Worm (Caenorhabditis elegans) whole organism, early embryonic: ENCODE data around the gene Y44A6D.3.

Source experiments
- F13C5.2 ChIP-seq: sonication (generic microtip); optimal IDR thresholded peaks from 2 replicates; lab custom pipeline; 2017; ENCODE audit warnings: mild to moderate bottlenecking, missing genetic modification characterization, inconsistent platforms, missing compliant biosample characterization
- ama-1 ChIP-seq: fragments of 150-350 bp; optimal IDR thresholded peaks from 2 replicates; lab custom pipeline; 2014
- ets-7 ChIP-seq: sonication (generic microtip); optimal IDR thresholded peaks from 2 replicates; lab custom pipeline; 2016; ENCODE audit warnings: missing genotype, missing genetic modification characterization, missing compliant biosample characterization
- hmg-4 ChIP-seq: fragments of 200-800 bp; sonication (Bioruptor generic); optimal IDR thresholded peaks from 2 replicates; lab custom pipeline; 2018; ENCODE audit warnings: mild to moderate bottlenecking, missing genetic modification characterization, missing compliant biosample characterization
- hnd-1 ChIP-seq: sonication (generic microtip); optimal IDR thresholded peaks from 2 replicates; lab custom pipeline; 2016; ENCODE audit warnings: missing genetic modification characterization, missing compliant biosample characterization
- tbx-37 ChIP-seq: fragments of 200-800 bp; sonication (Bioruptor generic); conservative IDR thresholded peaks from 2 replicates; pipeline ENCODE4 v1.3.6; 2022; ENCODE audit warnings: missing genetic modification reagents, missing genetic modification characterization, missing compliant biosample characterization

DNA sequence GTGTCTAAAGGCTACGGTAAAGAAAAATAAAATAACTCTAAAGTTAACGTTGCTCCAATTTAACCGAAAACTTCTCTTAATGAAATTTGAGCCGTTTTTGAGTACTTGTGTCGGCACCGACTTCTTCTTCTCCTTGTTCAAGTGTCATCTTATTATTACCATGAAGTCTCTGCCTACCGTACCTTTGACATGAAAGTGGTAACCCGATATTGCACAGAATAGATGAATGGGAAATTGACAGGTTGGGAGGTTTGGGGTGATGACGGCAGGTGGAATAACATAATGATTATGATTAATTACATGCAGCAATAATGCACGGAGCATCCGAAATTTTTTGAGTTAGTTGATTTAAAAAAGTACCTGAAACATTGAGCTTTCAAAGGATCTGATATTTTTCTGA, 45.4 kb downstream of the Y44A6D.3 start:
- TF ChIP-seq ama-1 (lab: Kevin White, UChicago), result no peak
- no peak for TF ChIP-seq tbx-37 (GFP tag; lab: Robert Waterston, UW)
- no peak for TF ChIP-seq F13C5.2 (tag; lab: Kevin White, UChicago)
- no peak for TF ChIP-seq hnd-1 (tag; lab: Kevin White, UChicago)
- no peak for TF ChIP-seq hmg-4 (GFP tag; lab: Kevin White, UChicago)
- TF ChIP-seq ets-7 (tag; lab: Kevin White, UChicago), result no peak
